Worm (Caenorhabditis elegans) whole organism, midembryonic: ENCODE results near the gene rom-1.

Experiments used
- cog-1 ChIP-seq: sonication (generic microtip); optimal IDR thresholded peaks from 2 replicates; lab custom pipeline; 2016; ENCODE audit warnings: missing genetic modification characterization, missing compliant biosample characterization
- flt-1 ChIP-seq: fragments of 200-800 bp; sonication (Bioruptor generic); IDR thresholded peaks from 2 replicates; pipeline ENCODE4 v1.3.6; 2022; ENCODE audit warnings: missing genetic modification characterization, missing compliant biosample characterization
- klf-2 ChIP-seq: fragments of 200-800 bp; sonication (Bioruptor generic); conservative IDR thresholded peaks from 2 replicates; pipeline ENCODE4 v1.3.6; 2022; ENCODE audit warnings: missing genetic modification reagents, missing genetic modification characterization, missing compliant biosample characterization
- med-1 ChIP-seq: sonication (generic microtip); optimal IDR thresholded peaks from 2 replicates; lab custom pipeline; 2017; ENCODE audit warnings: missing genetic modification characterization, mild to moderate bottlenecking, missing compliant biosample characterization, antibody characterized with exemption, missing genetic modification reagents; ENCODE audit not compliant: insufficient read depth
- ref-1 ChIP-seq: fragments of 200-800 bp; sonication (Bioruptor generic); conservative IDR thresholded peaks from 2 replicates; pipeline ENCODE4 v1.3.6; 2022; ENCODE audit warnings: missing genetic modification reagents, missing genetic modification characterization, missing compliant biosample characterization
- tab-1 ChIP-seq: fragments of 200-800 bp; sonication (Bioruptor generic); IDR thresholded peaks from 2 replicates; pipeline ENCODE4 v1.3.6; 2022; ENCODE audit warnings: missing genetic modification characterization, missing compliant biosample characterization
- ztf-23 ChIP-seq: fragments of 200-800 bp; sonication (Bioruptor generic); IDR thresholded peaks from 2 replicates; pipeline ENCODE4 v1.3.6; 2022; ENCODE audit warnings: missing genetic modification reagents, missing genetic modification characterization, missing compliant biosample characterization
- ztf-29 ChIP-seq: fragments of 200-800 bp; sonication (Bioruptor generic); IDR thresholded peaks from 2 replicates; pipeline ENCODE4 v1.3.6; 2022; ENCODE audit warnings: missing genetic modification reagents, missing genetic modification characterization, missing compliant biosample characterization

DNA sequence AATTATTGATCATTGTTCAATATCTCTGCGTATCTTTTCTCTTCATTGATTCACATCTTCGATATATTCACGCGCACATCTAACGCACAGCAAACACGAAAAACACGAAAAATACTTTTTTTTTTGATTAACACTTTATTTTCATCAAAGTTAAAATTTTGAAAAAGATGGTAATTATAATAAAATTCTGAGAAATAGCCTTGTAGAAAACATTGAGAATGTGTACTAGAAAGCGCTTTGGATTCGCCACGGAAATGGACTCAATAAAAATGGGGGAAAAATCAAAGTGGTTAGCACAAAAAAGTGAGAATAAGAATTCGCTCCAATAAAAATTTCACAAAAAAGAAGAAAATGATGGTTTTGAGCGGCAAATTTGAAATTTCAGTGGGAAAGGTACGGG lies 13.5 kb upstream of the rom-1 start, which contains the start of gene F26F4.6:
- no peak for TF ChIP-seq cog-1 (tag; lab: Kevin White, UChicago)
- no peak for TF ChIP-seq ztf-29
- no peak for TF ChIP-seq tab-1
- no peak for TF ChIP-seq klf-2 (GFP tag; lab: Robert Waterston, UW)
- no peak for TF ChIP-seq flt-1 (GFP tag; lab: Robert Waterston, UW)
- no peak for TF ChIP-seq ref-1 (GFP tag; lab: Robert Waterston, UW)
- no peak for TF ChIP-seq ztf-23 (GFP tag; lab: Robert Waterston, UW)
- TF ChIP-seq med-1 = no peak
